Fruit fly (Drosophila melanogaster) whole organism, pupa: ENCODE results near the gene Tim17a1.

Source experiments
- CG15710 ChIP-seq: fragments of 200-800 bp; sonication (Bioruptor generic); optimal IDR thresholded peaks from 2 replicates; lab custom pipeline; 2018; ENCODE audit warnings: missing biosample characterization, mild to moderate bottlenecking, missing genetic modification characterization, moderate library complexity
- CG17806 ChIP-seq: fragments of 200-800 bp; sonication (Bioruptor generic); optimal IDR thresholded peaks from 2 replicates; lab custom pipeline; 2018; ENCODE audit warnings: missing biosample characterization, mild to moderate bottlenecking, missing genetic modification characterization, moderate library complexity
- CG32121 ChIP-seq: fragments of 200-800 bp; sonication (Bioruptor generic); IDR thresholded peaks from 2 replicates; pipeline ENCODE4 v1.3.6; 2022; ENCODE audit warnings: missing biosample characterization, missing genetic modification characterization
- CG4496 ChIP-seq: fragments of 200-800 bp; sonication (Bioruptor generic); IDR thresholded peaks from 3 replicates; pipeline ENCODE4 v1.3.6; 2022; ENCODE audit warnings: missing biosample characterization, missing genetic modification characterization
- CG9948 ChIP-seq: fragments of 200-800 bp; sonication (Bioruptor generic); optimal IDR thresholded peaks from 2 replicates; lab custom pipeline; 2018; ENCODE audit warnings: missing biosample characterization, mild to moderate bottlenecking, missing genetic modification characterization, moderate library complexity
- D1 ChIP-seq: fragments of 200-800 bp; sonication (Bioruptor generic); optimal IDR thresholded peaks from 2 replicates; lab custom pipeline; 2018; ENCODE audit warnings: missing biosample characterization, mild to moderate bottlenecking, missing genetic modification characterization, moderate library complexity
- fd96Ca ChIP-seq: fragments of 200-800 bp; sonication (Bioruptor generic); IDR thresholded peaks from 3 replicates; pipeline ENCODE4 v1.3.6; 2022; ENCODE audit warnings: missing biosample characterization, missing genetic modification characterization
- gl ChIP-seq: fragments of 200-800 bp; sonication (Bioruptor generic); optimal IDR thresholded peaks from 2 replicates; lab custom pipeline; 2018; ENCODE audit warnings: missing biosample characterization, mild to moderate bottlenecking, missing genetic modification characterization

dm6 chr3R:12356044-12356443, 8.4 kb downstream of the Tim17a1 start, which contains the start of gene MBD-R2:
- TF ChIP-seq D1 (tag; lab: Kevin White, UChicago) (no peak), gl (tag; lab: Kevin White, UChicago) (no peak), CG4496 (no peak), CG32121 (no peak), CG17806 (tag; lab: Kevin White, UChicago) (no peak), CG9948 (tag; lab: Kevin White, UChicago) (no peak), fd96Ca (GFP tag; lab: Robert Waterston, UW) (no peak), CG15710 (tag; lab: Kevin White, UChicago) (no peak)
